Fruit fly (Drosophila melanogaster): ENCODE measurements around the gene RpS2.
A peak's percentile ranks its signal among the peaks of the same experiment; 100 is the strongest.

The RpS2 gene

DNA sequence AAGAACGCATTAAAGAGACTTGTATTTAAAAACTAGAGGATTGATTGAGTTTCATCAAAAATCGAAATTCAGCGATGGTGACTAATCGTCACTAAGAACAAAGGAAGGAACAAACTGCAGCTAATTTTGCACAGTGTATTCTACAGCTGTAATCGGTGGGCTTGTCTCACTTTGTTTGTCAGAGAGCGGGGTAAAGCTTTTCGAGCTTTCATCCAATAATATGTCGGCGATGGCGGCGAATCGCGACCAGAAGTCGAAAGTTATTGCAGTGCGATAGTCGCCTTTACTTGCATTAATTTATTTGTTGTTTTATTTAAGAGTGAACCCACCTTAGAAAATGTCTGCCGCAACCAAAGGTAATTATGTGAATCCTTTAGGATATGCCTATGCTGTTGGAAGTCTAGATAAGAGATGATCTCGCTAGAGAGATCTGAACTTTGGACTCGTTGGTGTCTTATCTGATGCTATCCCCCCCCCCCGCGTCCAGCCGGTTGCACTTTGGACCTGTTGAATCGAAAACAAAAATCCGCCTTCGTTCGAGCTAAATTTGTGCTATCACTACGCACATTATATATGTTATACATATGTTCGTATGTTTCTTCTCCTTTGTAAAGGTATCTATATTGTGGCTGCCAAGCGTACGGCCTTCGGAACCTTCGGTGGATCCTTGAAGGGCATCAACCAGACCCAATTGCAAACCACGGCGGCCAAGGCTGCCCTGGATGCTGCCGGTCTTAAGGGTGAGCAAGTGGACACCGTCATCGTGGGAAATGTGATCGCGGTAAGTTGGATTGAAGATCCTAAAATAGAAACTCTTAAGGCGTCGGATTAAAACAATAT lies 17.9 kb upstream of the RpS2 start, which contains the start of gene yip2 (continued):
- TF ChIP-seq Smox (GFP tag; optimal IDR thresholded peaks at IDR 0.05): peak; percentile 57
- TF ChIP-seq CG8632 (GFP tag; optimal IDR thresholded peaks at IDR 0.05): peak; percentile 81
- TF ChIP-seq Met (GFP tag; optimal IDR thresholded peaks at IDR 0.05): peak; percentile 87
- TF ChIP-seq net (GFP tag; optimal IDR thresholded peaks at IDR 0.05): peak; percentile 98
- TF ChIP-seq Blimp-1 (GFP tag; optimal IDR thresholded peaks at IDR 0.05): peak; percentile 96
- peak; percentile 93 for TF ChIP-seq Sox14 (GFP tag; optimal IDR thresholded peaks at IDR 0.05)
- peak; percentile 80 for TF ChIP-seq pdm3 (GFP tag; optimal IDR thresholded peaks at IDR 0.05)
- TF ChIP-seq CG31627 (GFP tag; optimal IDR thresholded peaks at IDR 0.05): peak; percentile 54
- TF ChIP-seq CG7368 (GFP tag; optimal IDR thresholded peaks at IDR 0.05): peak; percentile 96
- TF ChIP-seq Eip78C (GFP tag): peak; percentile 86
- TF ChIP-seq Sox102F (GFP tag; optimal IDR thresholded peaks at IDR 0.05): peak; percentile 88
- peak; percentile 99 for TF ChIP-seq CG6808 (GFP tag; optimal IDR thresholded peaks at IDR 0.05)
- peak; percentile 91 for TF ChIP-seq Eip93F (GFP tag; optimal IDR thresholded peaks at IDR 0.05)
- peak; percentile 100 for TF ChIP-seq ss (GFP tag; optimal IDR thresholded peaks at IDR 0.05)
- peak; percentile 65 for TF ChIP-seq OdsH (GFP tag; optimal IDR thresholded peaks at IDR 0.05)
- peak; percentile 92 for TF ChIP-seq CG8319 (GFP tag; optimal IDR thresholded peaks at IDR 0.05)
- no peak for TF ChIP-seq CG4318 (GFP tag; optimal IDR thresholded peaks at IDR 0.05)
- TF ChIP-seq CG8119 (GFP tag; IDR thresholded peaks at IDR 0.05): peak; percentile 97
- peak; percentile 82 for TF ChIP-seq vri (GFP tag; optimal IDR thresholded peaks at IDR 0.05)
- TF ChIP-seq Lpt (GFP tag; optimal IDR thresholded peaks at IDR 0.05): peak; percentile 95
- TF ChIP-seq CG10669 (GFP tag; optimal IDR thresholded peaks at IDR 0.05): peak; percentile 98
- peak; percentile 84 for TF ChIP-seq Hr4 (GFP tag; optimal IDR thresholded peaks at IDR 0.05)
- TF ChIP-seq lz (GFP tag; optimal IDR thresholded peaks at IDR 0.05): peak; percentile 66
- TF ChIP-seq eg (GFP tag; IDR thresholded peaks at IDR 0.05): peak; percentile 91
- peak; percentile 73 for TF ChIP-seq Gug (GFP tag; IDR thresholded peaks at IDR 0.05)
- peak; percentile 67 for TF ChIP-seq Hr38 (GFP tag; optimal IDR thresholded peaks at IDR 0.05)
- TF ChIP-seq CG6792 (GFP tag; optimal IDR thresholded peaks at IDR 0.05): peak; percentile 61
- TF ChIP-seq Ets21C (GFP tag; optimal IDR thresholded peaks at IDR 0.05): peak; percentile 18
- TF ChIP-seq Eip75B (GFP tag; optimal IDR thresholded peaks at IDR 0.05): peak; percentile 82
- TF ChIP-seq esn (GFP tag; optimal IDR thresholded peaks at IDR 0.05): peak; percentile 84

DNA sequence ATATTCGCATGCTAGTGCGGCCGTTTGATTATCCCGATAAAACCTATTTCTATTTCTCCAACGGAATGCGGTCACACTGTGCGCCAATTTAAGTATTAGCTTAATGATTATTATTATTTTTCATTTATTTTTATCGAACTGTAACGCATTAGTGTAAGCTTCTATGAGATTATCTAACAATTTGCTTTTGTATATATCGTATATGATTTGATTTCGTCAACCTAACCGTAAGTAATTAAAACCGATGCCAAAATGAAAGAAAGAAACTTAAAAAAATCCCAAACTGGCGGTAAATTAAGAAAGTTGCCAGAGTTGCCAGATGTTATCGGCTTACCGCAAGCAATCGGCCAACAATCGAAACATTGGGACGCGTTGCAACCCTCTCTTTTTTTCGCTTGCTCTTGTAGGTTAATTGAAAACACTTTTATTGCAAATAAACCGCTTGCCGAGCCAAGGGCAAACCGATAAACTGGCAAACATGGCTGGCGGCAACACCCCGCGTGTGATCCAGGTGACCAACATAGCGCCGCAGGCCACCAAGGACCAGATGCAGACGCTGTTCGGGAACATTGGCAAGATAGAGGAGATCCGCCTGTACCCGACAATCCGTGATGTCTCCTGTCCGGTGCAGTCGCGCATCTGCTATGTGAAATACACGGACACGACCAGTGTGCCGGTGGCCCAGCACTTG lies 15.4 kb upstream of the RpS2 start, which contains the start of the genes Etl1 and Srp54:
Etl1 (minus strand) TSS at position 39 of the 691 bp plus-strand sequence.
Srp54 (plus strand) TSS at position 342 of the 691 bp plus-strand sequence.
- TF ChIP-seq Lpt (GFP tag; optimal IDR thresholded peaks at IDR 0.05) (no peak), Sox14 (GFP tag; optimal IDR thresholded peaks at IDR 0.05) (peak; percentile 17), esn (GFP tag; optimal IDR thresholded peaks at IDR 0.05) (peak; percentile 11), achi (GFP tag; optimal IDR thresholded peaks at IDR 0.05) (no peak), CG6163 (GFP tag; IDR thresholded peaks at IDR 0.05) (no peak), CG16779 (tag; optimal IDR thresholded peaks at IDR 0.05) (no peak), Smox (GFP tag; optimal IDR thresholded peaks at IDR 0.05) (no peak), fd85E (GFP tag; optimal IDR thresholded peaks at IDR 0.05) (no peak), CG1621 (tag; optimal IDR thresholded peaks at IDR 0.05) (no peak), CG10631 (GFP tag; optimal IDR thresholded peaks at IDR 0.05) (no peak), OdsH (GFP tag; optimal IDR thresholded peaks at IDR 0.05) (no peak), CG6792 (GFP tag; optimal IDR thresholded peaks at IDR 0.05) (no peak), CG3032 (tag; optimal IDR thresholded peaks at IDR 0.05) (peak; percentile 5), Eip78C (GFP tag) (peak; percentile 52), CG3919 (GFP tag; optimal IDR thresholded peaks at IDR 0.05) (peak; percentile 22), topi (GFP tag; optimal IDR thresholded peaks at IDR 0.05) (no peak), net (GFP tag; optimal IDR thresholded peaks at IDR 0.05) (no peak), lz (GFP tag; optimal IDR thresholded peaks at IDR 0.05) (peak; percentile 3), CG8119 (GFP tag; IDR thresholded peaks at IDR 0.05) (no peak), fd59A (GFP tag; optimal IDR thresholded peaks at IDR 0.05) (no peak), Ets96B (tag; optimal IDR thresholded peaks at IDR 0.05) (no peak), dac (GFP tag; optimal IDR thresholded peaks at IDR 0.05) (no peak), Eip93F (GFP tag; optimal IDR thresholded peaks at IDR 0.05) (no peak), CG10669 (GFP tag; optimal IDR thresholded peaks at IDR 0.05) (no peak), Met (GFP tag; optimal IDR thresholded peaks at IDR 0.05) (no peak)

Data from whole organism, prepupa.